Fruit fly (Drosophila melanogaster): Measurements from ENCODE around the gene GstT4.

DNA sequence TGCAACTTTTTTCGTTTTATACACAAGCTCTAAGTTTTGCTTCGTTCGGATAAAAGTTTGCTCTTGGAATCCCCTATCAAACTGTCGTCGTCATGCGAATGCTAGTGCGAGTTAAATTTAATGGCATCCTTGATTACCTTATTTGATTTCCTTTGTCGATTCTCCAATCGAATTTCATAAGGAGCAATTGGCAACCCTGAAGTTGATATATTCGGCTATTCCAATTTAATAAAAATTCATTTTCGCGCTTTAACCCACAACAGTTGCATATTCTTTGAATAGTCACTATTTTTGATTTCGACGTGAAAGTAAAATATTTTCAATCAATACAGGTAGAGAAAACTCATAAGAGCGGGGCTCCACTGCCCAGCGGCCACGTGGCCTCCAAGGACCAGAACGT is 1.8 kb upstream of the GstT4 start, which contains the start of gene CG12725:
- TF ChIP-seq esn (GFP tag; optimal IDR thresholded peaks at IDR 0.05) (no peak), CG11762 (GFP tag; optimal IDR thresholded peaks at IDR 0.05; ENCODE audit: insufficient read depth) (no peak), Smox (GFP tag; optimal IDR thresholded peaks at IDR 0.05) (no peak), eg (GFP tag; IDR thresholded peaks at IDR 0.05) (no peak), Hr39 (GFP tag; optimal IDR thresholded peaks at IDR 0.05) (no peak), CG6276 (GFP tag; optimal IDR thresholded peaks at IDR 0.05) (no peak), Sox15 (GFP tag; optimal IDR thresholded peaks at IDR 0.05) (no peak), CG6854 (GFP tag; optimal IDR thresholded peaks at IDR 0.05) (no peak), CG16779 (tag; optimal IDR thresholded peaks at IDR 0.05) (no peak), CG3032 (tag; optimal IDR thresholded peaks at IDR 0.05) (no peak), cyc (GFP tag; optimal IDR thresholded peaks at IDR 0.05) (no peak), Sox102F (GFP tag; optimal IDR thresholded peaks at IDR 0.05) (no peak), CG11294 (GFP tag; IDR thresholded peaks at IDR 0.05) (no peak)
